Worm (Caenorhabditis elegans): Measurements from ENCODE around the gene F46H5.4.

The F46H5.4 gene

DNA sequence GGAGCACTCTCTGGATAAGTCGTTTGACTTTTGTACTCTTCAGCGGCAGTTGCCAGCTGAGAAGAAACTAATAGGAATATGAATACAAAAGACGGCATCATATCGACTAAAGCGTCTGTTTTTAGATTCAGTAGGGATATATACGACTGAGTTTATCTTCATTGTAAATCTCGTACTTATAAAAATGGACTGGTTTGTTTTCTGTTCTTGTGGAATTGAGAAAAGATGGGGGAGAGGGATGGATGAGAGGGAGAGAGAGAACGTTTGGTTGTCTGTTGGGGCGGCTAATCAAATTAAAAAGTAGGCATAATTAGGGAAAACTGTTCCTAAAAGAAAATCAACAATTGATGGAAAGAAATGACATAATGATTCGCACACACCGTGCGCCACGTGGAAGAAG is 15.0 kb upstream of the F46H5.4 start, which contains the start of gene grd-7:
Gene grd-7 (minus strand): TSS at position 101 of the 400 bp plus-strand sequence.
- TF ChIP-seq cebp-2 (GFP tag; IDR thresholded peaks at IDR 0.05) (no peak), ZK185.1 (tag; optimal IDR thresholded peaks at IDR 0.05; ENCODE audit: poor library complexity, severe bottlenecking) (no peak), dpl-1 (GFP tag; optimal IDR thresholded peaks at IDR 0.05) (no peak), pha-4 (tag; optimal IDR thresholded peaks at IDR 0.05) (no peak), F22D6.2 (tag; optimal IDR thresholded peaks at IDR 0.05) (no peak), die-1 (tag; optimal IDR thresholded peaks at IDR 0.05) (no peak), snpc-1.1 (tag; optimal IDR thresholded peaks at IDR 0.05; ENCODE audit: insufficient read depth) (no peak), ztf-28 (GFP tag; IDR thresholded peaks at IDR 0.05) (no peak), hlh-26 (GFP tag; conservative IDR thresholded peaks at IDR 0.05) (no peak), Y53G8AR.9 (GFP tag; conservative IDR thresholded peaks at IDR 0.05) (no peak)

DNA sequence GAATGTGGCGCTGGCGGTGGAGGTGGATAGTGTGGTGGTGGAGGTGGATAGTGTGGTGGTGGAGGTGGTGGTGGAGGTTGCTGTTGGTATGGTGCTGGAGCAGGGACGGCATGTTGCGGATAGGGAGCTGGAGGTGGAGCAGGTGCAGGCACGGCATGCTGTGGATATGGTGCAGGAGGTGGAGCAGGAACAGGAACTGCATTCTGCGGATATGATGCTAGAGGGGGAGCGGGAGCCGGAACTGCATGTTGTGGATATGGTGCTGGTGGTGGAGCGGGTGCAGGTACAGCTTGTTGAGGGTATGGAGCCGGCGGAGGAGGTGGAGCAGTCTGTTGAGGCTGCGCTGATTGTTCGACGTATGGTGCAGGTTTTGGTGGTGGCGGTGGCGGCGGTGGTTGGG is 14.6 kb upstream of the F46H5.4 start:
- no peak for TF ChIP-seq unc-62 (GFP tag; optimal IDR thresholded peaks at IDR 0.05)
- TF ChIP-seq somi-1 (GFP tag; optimal IDR thresholded peaks at IDR 0.05): no peak
- TF ChIP-seq attf-6 (GFP tag; IDR thresholded peaks at IDR 0.05): no peak
- no peak for TF ChIP-seq gei-17 (GFP tag; optimal IDR thresholded peaks at IDR 0.05)
- no peak for TF ChIP-seq snpc-1.3 (tag; optimal IDR thresholded peaks at IDR 0.05; ENCODE audit: insufficient read depth)
- no peak for TF ChIP-seq Y53F4B.3 (GFP tag; IDR thresholded peaks at IDR 0.05)
- TF ChIP-seq ztf-18 (tag; optimal IDR thresholded peaks at IDR 0.05): no peak
- no peak for TF ChIP-seq nhr-27 (tag; optimal IDR thresholded peaks at IDR 0.05)
- TF ChIP-seq zfh-2 (GFP tag; conservative IDR thresholded peaks at IDR 0.05): peak; percentile 89
- no peak for TF ChIP-seq madf-3 (GFP tag; IDR thresholded peaks at IDR 0.05)
- no peak for TF ChIP-seq Y79H2A.3 (GFP tag; conservative IDR thresholded peaks at IDR 0.05)
- TF ChIP-seq F10E7.11 (tag; optimal IDR thresholded peaks at IDR 0.05): no peak
- TF ChIP-seq cebp-2 (GFP tag; IDR thresholded peaks at IDR 0.05): 0 out of 2 replicates have a peak, but pooled peaks have one; percentile 24
- TF ChIP-seq egrh-3 (GFP tag; IDR thresholded peaks at IDR 0.05): peak; percentile 79
- no peak for TF ChIP-seq ztf-28 (GFP tag; IDR thresholded peaks at IDR 0.05)

DNA sequence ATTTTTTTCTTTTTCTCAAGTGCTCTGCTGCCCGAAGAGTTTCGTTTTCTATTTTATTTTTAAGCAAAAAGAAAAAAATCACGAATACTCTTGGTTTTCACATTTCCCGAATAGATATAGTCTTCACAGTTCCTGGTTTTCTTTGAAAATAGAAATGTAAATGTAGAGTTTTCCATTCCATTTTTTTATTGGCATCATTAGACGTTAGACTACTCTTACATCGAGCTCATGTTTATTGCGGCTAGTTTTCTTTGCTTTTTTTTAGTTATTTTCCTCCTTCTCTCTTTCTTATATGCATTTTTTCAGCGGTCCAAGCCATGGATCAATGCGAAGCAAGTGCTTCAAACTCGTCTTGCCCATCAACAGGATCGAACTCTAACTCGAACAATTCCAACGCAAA is 10.9 kb upstream of the F46H5.4 start, which contains the start of gene F46H5.2:
Gene F46H5.2 (plus strand): TSS at position 301 of the 400 bp plus-strand sequence.
- TF ChIP-seq zfh-2 (GFP tag; conservative IDR thresholded peaks at IDR 0.05) (peak; percentile 1; the same call in 1 of the 2 replicates), B0035.1 (tag; optimal IDR thresholded peaks at IDR 0.05) (no peak)

DNA sequence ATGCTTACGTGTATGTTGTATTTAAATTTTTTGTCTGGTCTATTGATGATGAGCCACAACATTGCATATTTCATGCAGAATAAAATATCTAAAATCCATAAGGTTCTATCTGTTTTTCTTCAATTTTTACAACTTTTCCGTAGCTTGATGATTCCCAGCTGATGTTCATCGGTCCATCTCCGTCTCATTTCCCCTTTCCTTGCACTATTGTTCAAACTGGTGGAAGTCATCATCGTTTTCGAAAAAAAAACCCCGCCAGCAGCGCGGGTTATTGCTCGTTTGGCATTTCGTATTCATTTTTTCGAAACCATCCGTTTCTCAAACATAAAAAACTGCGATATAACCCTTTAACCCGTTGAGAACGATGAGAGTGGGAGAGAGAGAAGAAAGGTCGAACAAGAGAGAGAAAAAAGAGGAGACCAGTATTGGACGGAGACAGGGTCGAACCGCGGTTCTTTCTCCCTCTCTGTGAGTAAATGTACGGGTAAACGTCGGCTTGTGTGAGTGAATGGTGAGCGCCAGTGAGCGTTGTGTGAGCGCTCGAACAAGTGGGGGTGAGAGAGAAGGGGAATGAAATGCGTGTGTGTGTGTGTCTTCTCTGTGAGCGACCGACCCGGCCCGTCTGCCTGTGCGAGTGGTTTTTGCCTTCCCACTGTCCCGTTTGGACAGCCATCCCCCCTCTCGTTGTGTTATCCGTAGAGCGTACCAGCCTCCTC is 10.3 kb upstream of the F46H5.4 start:
- TF ChIP-seq B0261.1 (tag; optimal IDR thresholded peaks at IDR 0.05) (peak; percentile 11), Y95B8A.8 (GFP tag; IDR thresholded peaks at IDR 0.05) (no peak), cebp-1 (GFP tag; IDR thresholded peaks at IDR 0.05) (peak; percentile 72), cebp-1 (tag; optimal IDR thresholded peaks at IDR 0.05) (peak; percentile 89), hmg-1.2 (GFP tag; IDR thresholded peaks at IDR 0.05) (peak; percentile 77), pha-4 (tag; optimal IDR thresholded peaks at IDR 0.05) (peak; percentile 38), ZK185.1 (tag; optimal IDR thresholded peaks at IDR 0.05; ENCODE audit: poor library complexity, severe bottlenecking) (peak; percentile 71), lsy-27 (tag; optimal IDR thresholded peaks at IDR 0.05; ENCODE audit: borderline replicate concordance, insufficient read depth) (no peak), lag-1 (GFP tag; IDR thresholded peaks at IDR 0.05) (no peak), rcor-1 (GFP tag; IDR thresholded peaks at IDR 0.05) (peak; percentile 77), dox-1 (GFP tag; IDR thresholded peaks at IDR 0.05) (peak; percentile 92; the same call in 1 of the 2 replicates), athp-1 (tag; optimal IDR thresholded peaks at IDR 0.05) (no peak), F57A8.1 (GFP tag; optimal IDR thresholded peaks at IDR 0.05) (no peak), xnd-1 (tag; optimal IDR thresholded peaks at IDR 0.05) (no peak), mcd-1 (GFP tag; IDR thresholded peaks at IDR 0.05) (peak; percentile 78), ztf-18 (tag; optimal IDR thresholded peaks at IDR 0.05) (peak; percentile 66), B0035.1 (tag; optimal IDR thresholded peaks at IDR 0.05) (peak; percentile 51), fkh-3 (tag; optimal IDR thresholded peaks at IDR 0.05) (no peak), sptf-2 (GFP tag; optimal IDR thresholded peaks at IDR 0.05) (no peak), unc-62 (GFP tag; optimal IDR thresholded peaks at IDR 0.05) (peak; percentile 20), tbp1 (GFP tag; optimal IDR thresholded peaks at IDR 0.05) (peak; percentile 61), F33H1.4 (GFP tag; IDR thresholded peaks at IDR 0.05) (no peak)
